Fruit fly (Drosophila melanogaster) whole organism, adult: Measurements from ENCODE around the gene sn.

Experiments used
- CG11617 ChIP-seq: fragments of 200-800 bp; sonication (Bioruptor generic); optimal IDR thresholded peaks from 2 replicates; lab custom pipeline; 2017; ENCODE audit warnings: mild to moderate bottlenecking, missing biosample characterization, missing genetic modification reagents, missing genetic modification characterization
- CG12768 ChIP-seq: fragments of 200-800 bp; sonication (Bioruptor generic); optimal IDR thresholded peaks from 2 replicates; lab custom pipeline; 2017; ENCODE audit warnings: missing biosample characterization, missing genetic modification characterization, mild to moderate bottlenecking, moderate library complexity, missing genetic modification reagents
- CG14711 ChIP-seq: fragments of 200-800 bp; sonication (Bioruptor generic); optimal IDR thresholded peaks from 2 replicates; lab custom pipeline; 2018; ENCODE audit warnings: missing biosample characterization, mild to moderate bottlenecking, missing genetic modification characterization, moderate library complexity
- CG1620 ChIP-seq: fragments of 200-800 bp; sonication (Bioruptor generic); optimal IDR thresholded peaks from 2 replicates; lab custom pipeline; 2016; ENCODE audit warnings: missing biosample characterization, missing genetic modification characterization
- CG33017 ChIP-seq: fragments of 200-800 bp; sonication (Bioruptor generic); optimal IDR thresholded peaks from 2 replicates; lab custom pipeline; 2018; ENCODE audit warnings: missing biosample characterization, mild to moderate bottlenecking, missing genetic modification characterization, moderate library complexity
- CG5204 ChIP-seq: fragments of 200-800 bp; sonication (Bioruptor generic); optimal IDR thresholded peaks from 2 replicates; lab custom pipeline; 2016; ENCODE audit warnings: missing biosample characterization, missing genetic modification characterization
- CG7045 ChIP-seq: fragments of 200-800 bp; sonication (Bioruptor generic); optimal IDR thresholded peaks from 2 replicates; lab custom pipeline; 2017; ENCODE audit warnings: missing biosample characterization, mild to moderate bottlenecking, missing genetic modification characterization
- CG7101 ChIP-seq: fragments of 200-800 bp; sonication (Bioruptor generic); optimal IDR thresholded peaks from 2 replicates; lab custom pipeline; 2018; ENCODE audit warnings: missing biosample characterization, mild to moderate bottlenecking, missing genetic modification characterization, moderate library complexity
- Clk ChIP-seq: fragments of 200-800 bp; sonication (Bioruptor generic); optimal IDR thresholded peaks from 2 replicates; lab custom pipeline; 2017; ENCODE audit warnings: missing biosample characterization, missing genetic modification characterization
- Crg-1 ChIP-seq: fragments of 200-800 bp; sonication (Bioruptor generic); optimal IDR thresholded peaks from 2 replicates; lab custom pipeline; 2016; ENCODE audit warnings: missing biosample characterization, missing genetic modification characterization
- Hr96 ChIP-seq: fragments of 200-800 bp; sonication (Bioruptor generic); optimal IDR thresholded peaks from 2 replicates; lab custom pipeline; 2016; ENCODE audit warnings: missing biosample characterization, missing genetic modification characterization
- Mnt ChIP-seq: fragments of 200-800 bp; sonication (Bioruptor generic); optimal IDR thresholded peaks from 2 replicates; lab custom pipeline; 2016; ENCODE audit warnings: missing biosample characterization, mild to moderate bottlenecking, missing genetic modification characterization
- bab1 ChIP-seq: fragments of 200-800 bp; sonication (Bioruptor generic); optimal IDR thresholded peaks from 3 replicates; lab custom pipeline; 2019; ENCODE audit warnings: missing biosample characterization, mild to moderate bottlenecking, missing genetic modification characterization, moderate library complexity
- cic ChIP-seq: fragments of 200-800 bp; sonication (Bioruptor generic); optimal IDR thresholded peaks from 2 replicates; lab custom pipeline; 2017; ENCODE audit warnings: missing biosample characterization, mild to moderate bottlenecking, missing genetic modification characterization, moderate library complexity
- cnc ChIP-seq, 2 experiments: fragments of >200 bp; optimal IDR thresholded peaks; 2 replicates each; lab custom pipeline; 2017
- kay ChIP-seq: fragments of 200-800 bp; sonication (Bioruptor generic); peaks from one replicate; lab custom pipeline; 2016; ENCODE audit warnings: missing biosample characterization, missing genetic modification characterization, borderline replicate concordance
- ovo ChIP-seq: fragments of 200-800 bp; sonication (Bioruptor generic); optimal IDR thresholded peaks from 2 replicates; lab custom pipeline; 2016; ENCODE audit warnings: missing biosample characterization, missing genetic modification characterization
- pad ChIP-seq: fragments of 200-800 bp; sonication (Bioruptor generic); optimal IDR thresholded peaks from 3 replicates; lab custom pipeline; 2017; ENCODE audit warnings: missing biosample characterization, missing genetic modification characterization, mild to moderate bottlenecking, moderate library complexity, missing genetic modification reagents
- tj ChIP-seq: fragments of 200-800 bp; sonication (Bioruptor generic); optimal IDR thresholded peaks from 3 replicates; lab custom pipeline; 2017; ENCODE audit warnings: missing biosample characterization, mild to moderate bottlenecking, missing genetic modification characterization, moderate library complexity
- toe ChIP-seq: fragments of 200-800 bp; sonication (Bioruptor generic); optimal IDR thresholded peaks from 2 replicates; lab custom pipeline; 2016; ENCODE audit warnings: missing biosample characterization, missing genetic modification characterization

Gene sn

DNA sequence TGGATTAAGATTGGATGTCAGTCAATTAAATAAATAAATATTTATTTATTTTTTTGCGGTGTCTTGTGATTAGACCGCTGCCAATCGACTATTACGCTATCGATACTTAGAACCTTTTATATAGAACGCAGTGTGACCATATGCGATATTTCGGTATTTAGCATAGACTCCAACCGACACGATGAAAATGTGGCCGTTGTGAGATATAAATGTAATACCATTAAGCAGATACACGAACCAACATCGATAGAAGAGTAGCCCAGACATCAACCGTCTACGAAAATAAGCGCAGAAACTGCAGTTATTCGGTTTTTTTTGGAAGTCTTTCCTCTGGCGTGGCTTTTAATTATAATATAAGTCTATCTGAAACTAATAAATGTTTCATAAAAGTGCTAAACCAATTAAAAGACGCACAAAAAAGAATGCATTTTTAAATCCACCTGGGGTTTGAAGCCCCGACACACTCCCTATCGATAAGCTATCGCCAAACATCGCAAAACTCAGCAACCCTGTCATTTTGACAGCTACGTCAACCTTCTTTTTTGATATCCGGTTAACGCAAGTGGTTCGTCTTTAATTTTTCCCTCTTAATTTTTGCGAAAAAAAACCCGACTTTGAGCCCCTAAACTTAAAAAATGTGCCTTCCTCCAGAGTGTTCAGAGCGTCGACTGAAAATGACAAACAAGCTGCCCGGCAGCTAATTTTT is 30.5 kb upstream of the sn start, which contains the start of the genes Dhdds and RpS14a:
TSS of gene Dhdds (minus strand) at position 142 of the 706 bp plus-strand sequence.
TSS of gene RpS14a (plus strand) at position 533 of the 706 bp plus-strand sequence.
- TF ChIP-seq cic (GFP tag; lab: Kevin White, UChicago) = no peak
- TF ChIP-seq Clk (GFP tag; lab: Kevin White, UChicago) = no peak
- TF ChIP-seq CG33017 (tag; lab: Kevin White, UChicago) = no peak
- peak; percentile 96 for TF ChIP-seq CG14711 (tag; lab: Kevin White, UChicago)
- TF ChIP-seq CG1620 (GFP tag; lab: Kevin White, UChicago) = peak; percentile 64
- TF ChIP-seq Mnt (GFP tag; lab: Kevin White, UChicago) = peak; percentile 81
- peak; percentile 84 for TF ChIP-seq Crg-1 (GFP tag; lab: Kevin White, UChicago)
- TF ChIP-seq CG5204 (GFP tag; lab: Kevin White, UChicago) = no peak
- peak; percentile 91 for TF ChIP-seq CG11617
- TF ChIP-seq CG7101 (tag; lab: Kevin White, UChicago) = peak; percentile 77
- peak; percentile 66 for TF ChIP-seq pad
- peak; percentile 24 for TF ChIP-seq CG7045
- peak; percentile 66 for TF ChIP-seq tj (GFP tag; lab: Kevin White, UChicago)
- TF ChIP-seq Hr96 (GFP tag; lab: Kevin White, UChicago) = no peak
- no peak for TF ChIP-seq cnc (optimal IDR thresholded peaks at IDR 0.05; lab: Kevin White, UChicago)
- TF ChIP-seq ovo = peak; percentile 77
- peak; percentile 43 for TF ChIP-seq bab1 (GFP tag; lab: Kevin White, UChicago)

DNA sequence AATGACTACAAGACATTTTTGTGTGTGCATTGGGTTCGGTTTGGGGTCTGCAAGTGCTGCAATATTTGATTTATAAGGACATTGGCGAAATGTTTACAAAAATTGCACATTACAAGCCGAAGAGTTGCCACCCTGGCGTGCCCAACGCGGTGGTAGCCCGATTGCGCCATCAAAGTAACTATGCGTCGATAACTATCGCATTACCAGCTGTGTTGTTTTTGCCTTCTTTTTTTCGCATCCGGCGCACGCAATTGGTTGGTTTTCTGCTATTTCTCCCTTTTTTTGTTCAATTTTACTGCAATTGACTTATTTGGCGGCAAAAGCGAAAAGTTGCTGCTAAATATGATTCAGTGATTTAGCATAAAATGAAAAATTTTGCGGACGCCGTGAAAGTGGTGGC is 29.1 kb upstream of the sn start, which contains the start of gene RpS14b:
TSS of gene RpS14b (plus strand) at position 220 of the 400 bp plus-strand sequence.
- TF ChIP-seq Hr96 (GFP tag; lab: Kevin White, UChicago) = peak; percentile 88
- peak; percentile 57 for TF ChIP-seq CG12768 (GFP tag; lab: Kevin White, UChicago)
- no peak for TF ChIP-seq Clk (GFP tag; lab: Kevin White, UChicago)
- peak; percentile 78 for TF ChIP-seq tj (GFP tag; lab: Kevin White, UChicago)
- TF ChIP-seq CG14711 (tag; lab: Kevin White, UChicago) = peak; percentile 75
- TF ChIP-seq Crg-1 (GFP tag; lab: Kevin White, UChicago) = peak; percentile 83
- TF ChIP-seq kay (GFP tag; lab: Kevin White, UChicago) = no peak
- peak; percentile 37 for TF ChIP-seq CG33017 (tag; lab: Kevin White, UChicago)
- no peak for TF ChIP-seq cnc (optimal IDR thresholded peaks at IDR 0.05; lab: Kevin White, UChicago)
- TF ChIP-seq toe (GFP tag; lab: Kevin White, UChicago) = peak; percentile 24
- TF ChIP-seq CG7101 (tag; lab: Kevin White, UChicago) = peak; percentile 88
- peak; percentile 44 for TF ChIP-seq CG7045
- TF ChIP-seq CG11617 = peak; percentile 94
- TF ChIP-seq pad = peak; percentile 73
- TF ChIP-seq CG1620 (GFP tag; lab: Kevin White, UChicago) = peak; percentile 89
- TF ChIP-seq ovo = peak; percentile 89
- peak; percentile 7 for TF ChIP-seq cic (GFP tag; lab: Kevin White, UChicago)
- TF ChIP-seq CG5204 (GFP tag; lab: Kevin White, UChicago) = no peak
- TF ChIP-seq bab1 (GFP tag; lab: Kevin White, UChicago) = peak; percentile 94
- peak; percentile 94 for TF ChIP-seq Mnt (GFP tag; lab: Kevin White, UChicago)

DNA sequence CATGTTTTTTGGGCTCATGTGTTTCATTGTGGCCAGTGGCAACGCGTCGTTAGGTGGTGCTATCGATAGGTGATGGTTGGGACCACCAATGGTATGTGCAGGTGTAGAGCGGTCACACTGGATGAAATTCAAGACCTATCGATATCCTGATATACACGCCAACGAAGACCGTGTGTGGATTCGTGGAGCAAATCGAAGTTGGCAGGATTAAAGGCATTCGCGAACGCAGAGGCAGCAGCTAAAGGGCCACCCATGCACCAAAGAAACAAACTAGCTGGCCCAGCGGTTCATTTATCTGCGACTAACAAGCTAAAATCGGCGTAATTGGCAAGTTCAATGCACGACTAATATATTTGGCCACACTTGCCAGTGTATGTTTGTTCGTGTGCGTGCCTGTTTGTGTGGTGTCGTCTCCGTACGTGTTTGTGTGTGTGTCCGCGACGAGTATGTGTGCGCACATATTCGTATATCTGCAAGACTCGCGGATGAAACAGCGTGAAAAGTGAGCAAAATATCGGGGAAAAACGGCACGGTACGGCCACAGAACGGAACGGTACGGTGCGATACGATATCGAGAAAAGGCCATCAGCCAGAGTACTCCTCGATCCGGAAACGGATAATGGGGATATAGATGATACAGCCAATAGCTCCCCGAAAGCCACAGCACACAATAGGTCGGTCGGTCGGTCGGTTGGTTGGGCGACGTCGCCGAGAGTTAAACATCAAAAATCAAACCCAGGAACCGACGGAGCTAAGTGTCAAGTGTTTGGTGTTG is 27.8 kb upstream of the sn start, which contains the start of gene Ubr3:
TSS of gene Ubr3 (plus strand) at position 99 of the 775 bp plus-strand sequence.
- peak; percentile 47 for TF ChIP-seq cic (GFP tag; lab: Kevin White, UChicago)
- no peak for TF ChIP-seq Clk (GFP tag; lab: Kevin White, UChicago)
- TF ChIP-seq kay (GFP tag; lab: Kevin White, UChicago) = no peak
- TF ChIP-seq pad = peak; percentile 49
- TF ChIP-seq CG11617 = peak; percentile 66
- TF ChIP-seq CG5204 (GFP tag; lab: Kevin White, UChicago) = no peak
- TF ChIP-seq Crg-1 (GFP tag; lab: Kevin White, UChicago) = peak; percentile 25
- TF ChIP-seq CG12768 (GFP tag; lab: Kevin White, UChicago) = no peak
- no peak for TF ChIP-seq Hr96 (GFP tag; lab: Kevin White, UChicago)
- no peak for TF ChIP-seq toe (GFP tag; lab: Kevin White, UChicago)
- peak; percentile 48 for TF ChIP-seq CG1620 (GFP tag; lab: Kevin White, UChicago)
- no peak for TF ChIP-seq CG7045
- TF ChIP-seq CG7101 (tag; lab: Kevin White, UChicago) = peak; percentile 7
- no peak for TF ChIP-seq cnc (optimal IDR thresholded peaks at IDR 0.05; lab: Kevin White, UChicago)
- peak; percentile 8 for TF ChIP-seq bab1 (GFP tag; lab: Kevin White, UChicago)
- TF ChIP-seq CG14711 (tag; lab: Kevin White, UChicago) = no peak
- no peak for TF ChIP-seq ovo
- TF ChIP-seq tj (GFP tag; lab: Kevin White, UChicago) = peak; percentile 27
- TF ChIP-seq Mnt (GFP tag; lab: Kevin White, UChicago) = peak; percentile 76
- TF ChIP-seq CG33017 (tag; lab: Kevin White, UChicago) = no peak

DNA sequence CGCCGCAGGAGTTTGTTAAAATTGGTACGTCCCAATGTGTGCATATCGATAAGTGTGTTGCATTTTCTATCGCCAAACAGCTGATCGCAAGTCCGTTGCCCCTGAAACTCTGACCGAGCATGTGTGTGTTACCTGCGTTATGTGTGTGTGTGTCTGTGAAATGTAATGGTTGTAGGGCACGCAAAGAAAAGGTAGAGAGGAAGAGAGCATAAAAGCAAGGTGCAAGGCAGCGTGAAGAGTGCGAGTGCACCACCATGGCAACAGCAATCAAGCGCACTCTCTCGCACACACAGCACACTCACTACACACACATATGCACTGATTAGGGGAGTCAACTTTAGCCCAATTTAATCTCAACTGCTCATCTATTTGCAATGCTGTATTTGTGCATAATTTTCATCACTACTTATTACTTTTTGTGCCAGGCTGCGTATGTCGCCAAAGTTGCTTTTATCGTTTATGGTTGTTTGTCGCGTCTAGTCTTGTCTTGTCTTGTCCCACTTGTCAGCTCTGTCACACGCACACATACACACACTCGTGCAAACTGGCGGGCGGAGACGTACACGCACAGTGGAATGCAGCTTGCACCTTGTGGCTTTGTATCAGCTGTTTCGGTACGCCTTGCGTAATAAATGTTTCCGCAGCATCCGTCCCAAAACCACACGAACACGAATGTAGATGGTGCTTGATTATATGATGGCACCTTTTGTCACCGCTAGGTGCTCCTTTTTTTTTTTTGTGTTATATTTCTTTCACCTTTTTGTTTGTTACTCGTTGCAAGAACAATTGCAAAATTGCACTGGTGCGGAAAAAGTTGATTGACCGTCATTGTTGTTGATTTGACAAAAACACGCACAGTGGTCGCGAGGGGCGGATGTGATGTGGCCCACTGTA is 26.0 kb upstream of the sn start:
- TF ChIP-seq pad (peak; percentile 89), Hr96 (GFP tag; lab: Kevin White, UChicago) (peak; percentile 94), cic (GFP tag; lab: Kevin White, UChicago) (no peak), CG33017 (tag; lab: Kevin White, UChicago) (no peak), Mnt (GFP tag; lab: Kevin White, UChicago) (peak; percentile 69), CG7045 (peak; percentile 86), ovo (no peak), cnc (optimal IDR thresholded peaks at IDR 0.05; lab: Kevin White, UChicago) (no peak), toe (GFP tag; lab: Kevin White, UChicago) (peak; percentile 60), CG11617 (peak; percentile 92), CG5204 (GFP tag; lab: Kevin White, UChicago) (peak; percentile 83), Crg-1 (GFP tag; lab: Kevin White, UChicago) (peak; percentile 79), kay (GFP tag; lab: Kevin White, UChicago) (no peak), CG12768 (GFP tag; lab: Kevin White, UChicago) (peak; percentile 73), CG7101 (tag; lab: Kevin White, UChicago) (peak; percentile 75), Clk (GFP tag; lab: Kevin White, UChicago) (peak; percentile 71), CG1620 (GFP tag; lab: Kevin White, UChicago) (peak; percentile 79), tj (GFP tag; lab: Kevin White, UChicago) (peak; percentile 85), CG14711 (tag; lab: Kevin White, UChicago) (peak; percentile 50), bab1 (GFP tag; lab: Kevin White, UChicago) (peak; percentile 64)
